Worm (Caenorhabditis elegans): Measurements from ENCODE around the gene arp-6.

- no peak for TF ChIP-seq ceh-36 (tag; optimal IDR thresholded peaks at IDR 0.05)
- no peak for TF ChIP-seq ceh-13 (GFP tag; optimal IDR thresholded peaks at IDR 0.05)
- no peak for TF ChIP-seq ets-7 (tag; optimal IDR thresholded peaks at IDR 0.05)
- TF ChIP-seq scrt-1 (GFP tag; IDR thresholded peaks at IDR 0.05): no peak
- no peak for TF ChIP-seq tra-4 (tag; optimal IDR thresholded peaks at IDR 0.05)
Measured at ce11 chrII:8035667-8036066, 1.5 kb downstream of the arp-6 start, which contains the start of gene sap-49.
